Fruit fly (Drosophila melanogaster) whole organism, embryonic: ENCODE data around the gene CG18301.

Experiments used
- ATbp ChIP-seq: fragments of 200-800 bp; sonication (Bioruptor generic); optimal IDR thresholded peaks from 2 replicates; lab custom pipeline; 2017; ENCODE audit warnings: missing biosample characterization, mild to moderate bottlenecking, missing genetic modification characterization, missing genetic modification reagents
- Ada2b ChIP-seq: fragments of 200-800 bp; sonication (Bioruptor generic); IDR thresholded peaks from 2 replicates; pipeline ENCODE4 v1.3.6; 2022; ENCODE audit warnings: missing biosample characterization, missing genetic modification characterization
- CG11093 ChIP-seq: fragments of 200-800 bp; sonication (Bioruptor generic); IDR thresholded peaks from 3 replicates; pipeline ENCODE4 v1.3.6; 2022; ENCODE audit warnings: missing biosample characterization, missing genetic modification characterization
- CG11456 ChIP-seq: fragments of 200-800 bp; sonication (Bioruptor generic); IDR thresholded peaks from 3 replicates; pipeline ENCODE4 v1.3.6; 2022; ENCODE audit warnings: missing biosample characterization, missing genetic modification characterization
- CG14441 ChIP-seq: fragments of 200-800 bp; sonication (Bioruptor generic); IDR thresholded peaks from 2 replicates; pipeline ENCODE4 v1.3.6; 2022; ENCODE audit warnings: missing biosample characterization, missing genetic modification characterization
- CG14710 ChIP-seq: fragments of 200-800 bp; sonication (Bioruptor generic); optimal IDR thresholded peaks from 3 replicates; lab custom pipeline; 2019; ENCODE audit warnings: missing biosample characterization, mild to moderate bottlenecking, missing genetic modification characterization, moderate library complexity
- CG15269 ChIP-seq: fragments of 200-800 bp; sonication (Bioruptor generic); optimal IDR thresholded peaks from 2 replicates; lab custom pipeline; 2018; ENCODE audit warnings: missing biosample characterization, mild to moderate bottlenecking, missing genetic modification characterization, moderate library complexity
- CG15479 ChIP-seq: fragments of 200-800 bp; sonication (Bioruptor generic); optimal IDR thresholded peaks from 3 replicates; lab custom pipeline; 2019; ENCODE audit warnings: missing biosample characterization, mild to moderate bottlenecking, missing genetic modification characterization, moderate library complexity
- CG15601 ChIP-seq: fragments of 200-800 bp; sonication (Bioruptor generic); optimal IDR thresholded peaks from 3 replicates; lab custom pipeline; 2019; ENCODE audit warnings: missing biosample characterization, mild to moderate bottlenecking, missing genetic modification characterization, moderate library complexity
- CG1602 ChIP-seq: fragments of 200-800 bp; sonication (Bioruptor generic); optimal IDR thresholded peaks from 3 replicates; lab custom pipeline; 2016; ENCODE audit warnings: missing biosample characterization, missing genetic modification characterization
- CG16815 ChIP-seq: fragments of 200-800 bp; sonication (Bioruptor generic); optimal IDR thresholded peaks from 3 replicates; lab custom pipeline; 2017; ENCODE audit warnings: missing biosample characterization, mild to moderate bottlenecking, missing genetic modification characterization
- CG16863 ChIP-seq: fragments of 200-800 bp; sonication (Bioruptor generic); optimal IDR thresholded peaks from 3 replicates; lab custom pipeline; 2016; ENCODE audit warnings: missing biosample characterization, missing genetic modification characterization
- CG17186 ChIP-seq: fragments of 200-800 bp; sonication (Bioruptor generic); optimal IDR thresholded peaks from 3 replicates; lab custom pipeline; 2017; ENCODE audit warnings: missing biosample characterization, missing genetic modification reagents, missing genetic modification characterization
- CG18011 ChIP-seq: fragments of 200-800 bp; sonication (Bioruptor generic); optimal IDR thresholded peaks from 2 replicates; lab custom pipeline; 2017; ENCODE audit warnings: missing biosample characterization, missing genetic modification characterization, mild to moderate bottlenecking, moderate library complexity, missing genotype
- CG2116 ChIP-seq: fragments of 200-800 bp; sonication (Bioruptor generic); optimal IDR thresholded peaks from 3 replicates; lab custom pipeline; 2018; ENCODE audit warnings: missing biosample characterization, mild to moderate bottlenecking, missing genetic modification characterization
- CG2199 ChIP-seq: fragments of 200-800 bp; sonication (Bioruptor generic); IDR thresholded peaks from 3 replicates; pipeline ENCODE4 v1.3.6; 2022; ENCODE audit warnings: missing biosample characterization, missing genetic modification characterization
- CG2889 ChIP-seq: fragments of 200-800 bp; sonication (Bioruptor generic); IDR thresholded peaks from 3 replicates; pipeline ENCODE4 v1.3.6; 2022; ENCODE audit warnings: missing biosample characterization, missing genetic modification characterization
- CG30431 ChIP-seq: fragments of 200-800 bp; sonication (Bioruptor generic); optimal IDR thresholded peaks from 2 replicates; lab custom pipeline; 2017; ENCODE audit warnings: missing biosample characterization, missing genetic modification characterization
- CG31441 ChIP-seq: fragments of 200-800 bp; sonication (Bioruptor generic); IDR thresholded peaks from 2 replicates; pipeline ENCODE4 v1.3.6; 2022; ENCODE audit warnings: missing biosample characterization, missing genetic modification characterization
- CG32772 ChIP-seq: fragments of 200-800 bp; sonication (Bioruptor generic); IDR thresholded peaks from 2 replicates; pipeline ENCODE4 v1.3.6; 2022; ENCODE audit warnings: missing biosample characterization, missing genetic modification characterization
- CG3995 ChIP-seq: fragments of 200-800 bp; sonication (Bioruptor generic); optimal IDR thresholded peaks from 3 replicates; lab custom pipeline; 2016; ENCODE audit warnings: missing biosample characterization, missing genetic modification characterization
- CG4360 ChIP-seq: fragments of 200-800 bp; sonication (Bioruptor generic); IDR thresholded peaks from 2 replicates; pipeline ENCODE4 v1.3.6; 2022; ENCODE audit warnings: missing biosample characterization, missing genetic modification characterization
- CG6272 ChIP-seq: fragments of 200-800 bp; sonication (Bioruptor generic); IDR thresholded peaks from 2 replicates; pipeline ENCODE4 v1.3.6; 2022; ENCODE audit warnings: missing biosample characterization, missing genetic modification characterization
- CG8388 ChIP-seq: fragments of 200-800 bp; sonication (Bioruptor generic); optimal IDR thresholded peaks from 2 replicates; lab custom pipeline; 2019; ENCODE audit warnings: missing biosample characterization, mild to moderate bottlenecking, missing genetic modification characterization, moderate library complexity
- CG8944 ChIP-seq: fragments of 200-800 bp; sonication (Bioruptor generic); optimal IDR thresholded peaks from 3 replicates; lab custom pipeline; 2016; ENCODE audit warnings: missing biosample characterization, missing genetic modification characterization
- CG9932 ChIP-seq: fragments of 200-800 bp; sonication (Bioruptor generic); IDR thresholded peaks from 2 replicates; pipeline ENCODE4 v1.3.6; 2022; ENCODE audit warnings: missing biosample characterization, missing genetic modification characterization
- Chrac-16 ChIP-seq: fragments of 200-800 bp; sonication (Bioruptor generic); optimal IDR thresholded peaks from 3 replicates; lab custom pipeline; 2016; ENCODE audit warnings: missing biosample characterization, missing genetic modification characterization
- Dad ChIP-seq: fragments of 200-800 bp; sonication (Bioruptor generic); optimal IDR thresholded peaks from 3 replicates; lab custom pipeline; 2016; ENCODE audit warnings: missing biosample characterization, missing genetic modification characterization
- Dp ChIP-seq: fragments of 200-800 bp; sonication (Bioruptor generic); optimal IDR thresholded peaks from 2 replicates; lab custom pipeline; 2018; ENCODE audit warnings: missing biosample characterization, mild to moderate bottlenecking, missing genetic modification characterization, moderate library complexity
- Fer2 ChIP-seq: fragments of 200-800 bp; sonication (Bioruptor generic); optimal IDR thresholded peaks from 2 replicates; lab custom pipeline; 2018; ENCODE audit warnings: missing biosample characterization, mild to moderate bottlenecking, missing genetic modification characterization, moderate library complexity
- Gsc ChIP-seq: fragments of 200-800 bp; sonication (Bioruptor generic); IDR thresholded peaks from 2 replicates; pipeline ENCODE4 v1.3.6; 2022; ENCODE audit warnings: missing biosample characterization, missing genetic modification characterization
- HLH4C ChIP-seq: fragments of 200-800 bp; sonication (Bioruptor generic); IDR thresholded peaks from 3 replicates; pipeline ENCODE4 v1.3.6; 2022; ENCODE audit warnings: missing biosample characterization, missing genetic modification characterization; ENCODE audit not compliant: partially characterized antibody
- Meics ChIP-seq: fragments of 200-800 bp; sonication (Bioruptor generic); optimal IDR thresholded peaks from 2 replicates; lab custom pipeline; 2017; ENCODE audit warnings: missing biosample characterization, mild to moderate bottlenecking, missing genetic modification characterization
- Side ChIP-seq: fragments of 200-800 bp; sonication (Bioruptor generic); optimal IDR thresholded peaks from 2 replicates; lab custom pipeline; 2016; ENCODE audit warnings: missing biosample characterization, missing genetic modification characterization
- Spps ChIP-seq: fragments of 200-800 bp; sonication (Bioruptor generic); optimal IDR thresholded peaks from 2 replicates; lab custom pipeline; 2018; ENCODE audit warnings: missing biosample characterization, mild to moderate bottlenecking, missing genetic modification characterization
- Ssrp ChIP-seq: fragments of 200-800 bp; sonication (Bioruptor generic); optimal IDR thresholded peaks from 2 replicates; lab custom pipeline; 2018; ENCODE audit warnings: missing biosample characterization, mild to moderate bottlenecking, missing genetic modification characterization, moderate library complexity
- Vsx1 ChIP-seq: fragments of 200-800 bp; sonication (Bioruptor generic); optimal IDR thresholded peaks from 2 replicates; lab custom pipeline; 2017; ENCODE audit warnings: missing biosample characterization, mild to moderate bottlenecking, missing genetic modification characterization, missing genetic modification reagents
- crol ChIP-seq: fragments of 200-800 bp; sonication (Bioruptor generic); IDR thresholded peaks from 2 replicates; pipeline ENCODE4 v1.3.6; 2022; ENCODE audit warnings: missing biosample characterization, missing genetic modification characterization
- dmrt11E ChIP-seq: fragments of 200-800 bp; sonication (Bioruptor generic); optimal IDR thresholded peaks from 3 replicates; lab custom pipeline; 2018; ENCODE audit warnings: missing biosample characterization, mild to moderate bottlenecking, missing genetic modification characterization, moderate library complexity
- ftz-f1 ChIP-seq: fragments of 200-800 bp; sonication (Bioruptor generic); optimal IDR thresholded peaks from 2 replicates; lab custom pipeline; 2016; ENCODE audit warnings: missing biosample characterization, missing genetic modification characterization
- her ChIP-seq: fragments of 200-800 bp; sonication (Bioruptor generic); optimal IDR thresholded peaks from 2 replicates; lab custom pipeline; 2016; ENCODE audit warnings: missing biosample characterization, missing genetic modification characterization
- nmo ChIP-seq: fragments of 200-800 bp; sonication (Bioruptor generic); optimal IDR thresholded peaks from 2 replicates; lab custom pipeline; 2018; ENCODE audit warnings: missing biosample characterization, mild to moderate bottlenecking, missing genetic modification characterization, moderate library complexity
- nom ChIP-seq: fragments of 200-800 bp; sonication (Bioruptor generic); optimal IDR thresholded peaks from 2 replicates; lab custom pipeline; 2017; ENCODE audit warnings: missing biosample characterization, missing genetic modification characterization, mild to moderate bottlenecking, moderate library complexity, missing genetic modification reagents
- phol ChIP-seq: fragments of 200-800 bp; sonication (Bioruptor generic); optimal IDR thresholded peaks from 3 replicates; lab custom pipeline; 2018; ENCODE audit warnings: missing biosample characterization, mild to moderate bottlenecking, missing genetic modification characterization, moderate library complexity
- ro ChIP-seq: fragments of 200-800 bp; sonication (Bioruptor generic); IDR thresholded peaks from 2 replicates; pipeline ENCODE4 v1.3.6; 2022; ENCODE audit warnings: missing biosample characterization, missing genetic modification characterization
- schlank ChIP-seq: fragments of 200-800 bp; sonication (Bioruptor generic); optimal IDR thresholded peaks from 2 replicates; lab custom pipeline; 2018; ENCODE audit warnings: missing biosample characterization, mild to moderate bottlenecking, missing genetic modification characterization
- shn ChIP-seq: fragments of 200-800 bp; sonication (Bioruptor generic); optimal IDR thresholded peaks from 3 replicates; lab custom pipeline; 2016; ENCODE audit warnings: missing biosample characterization, missing genetic modification characterization
- stwl ChIP-seq: fragments of 200-800 bp; sonication (Bioruptor generic); optimal IDR thresholded peaks from 3 replicates; lab custom pipeline; 2018; ENCODE audit warnings: missing biosample characterization, mild to moderate bottlenecking, missing genetic modification characterization, moderate library complexity
- trem ChIP-seq: fragments of 200-800 bp; optimal IDR thresholded peaks from 3 replicates; lab custom pipeline; 2019; ENCODE audit warnings: missing biosample characterization, mild to moderate bottlenecking, missing genetic modification characterization, moderate library complexity
- wor ChIP-seq: fragments of 200-800 bp; sonication (Bioruptor generic); IDR thresholded peaks from 2 replicates; pipeline ENCODE4 v1.3.6; 2022; ENCODE audit warnings: missing biosample characterization, missing genetic modification characterization

CG18301 gene

dm6 chr2L:10516470-10517048 lies 15.1 kb upstream of the CG18301 start (continued):
- peak; percentile 36; the same call in 1 of the 2 replicates for TF ChIP-seq CG9932 (GFP tag; lab: Robert Waterston, UW)
- no peak for TF ChIP-seq CG2199 (GFP tag; lab: Robert Waterston, UW)
- peak; percentile 64 for TF ChIP-seq her (GFP tag; lab: Kevin White, UChicago)
- TF ChIP-seq CG11093 (GFP tag; lab: Robert Waterston, UW) = no peak
- TF ChIP-seq phol = peak; percentile 38
- no peak for TF ChIP-seq CG1602
- TF ChIP-seq CG11456 (GFP tag; lab: Robert Waterston, UW) = peak; percentile 63; the same call in 1 of the 3 replicates
- peak; percentile 27 for TF ChIP-seq Side (GFP tag; lab: Kevin White, UChicago)
- TF ChIP-seq ftz-f1 (GFP tag; lab: Kevin White, UChicago) = peak; percentile 69
- peak; percentile 28 for TF ChIP-seq CG30431
- no peak for TF ChIP-seq CG15601
- TF ChIP-seq Chrac-16 (GFP tag; lab: Kevin White, UChicago) = no peak
- peak; percentile 34 for TF ChIP-seq CG14441
- TF ChIP-seq Gsc (GFP tag; lab: Robert Waterston, UW) = no peak
- TF ChIP-seq Dp (GFP tag; lab: Kevin White, UChicago) = peak; percentile 19
- TF ChIP-seq CG15479 (GFP tag; lab: Kevin White, UChicago) = peak; percentile 6
- no peak for TF ChIP-seq Ssrp (tag; lab: Kevin White, UChicago)
- no peak for TF ChIP-seq Vsx1 (GFP tag; lab: Kevin White, UChicago)
- no peak for TF ChIP-seq ATbp
- peak; percentile 38 for TF ChIP-seq Meics (GFP tag; lab: Kevin White, UChicago)
- TF ChIP-seq nom = peak; percentile 66
- TF ChIP-seq CG6272 (GFP tag; lab: Robert Waterston, UW) = no peak
- TF ChIP-seq Spps (tag; lab: Kevin White, UChicago) = no peak
- peak; percentile 30 for TF ChIP-seq CG18011
- no peak for TF ChIP-seq Dad (GFP tag; lab: Kevin White, UChicago)
- peak; percentile 26 for TF ChIP-seq CG15269 (tag; lab: Kevin White, UChicago)
- no peak for TF ChIP-seq crol
- TF ChIP-seq trem (tag; lab: Kevin White, UChicago) = peak; percentile 8
- 0 out of 2 replicates have a peak, but pooled peaks have one; percentile 28 for TF ChIP-seq CG4360 (GFP tag; lab: Robert Waterston, UW)
- no peak for TF ChIP-seq dmrt11E (tag; lab: Kevin White, UChicago)
- TF ChIP-seq CG8944 (GFP tag; lab: Kevin White, UChicago) = peak; percentile 13
- peak; percentile 47 for TF ChIP-seq CG31441 (GFP tag; lab: Robert Waterston, UW)
- peak; percentile 38 for TF ChIP-seq CG14710
- peak; percentile 19 for TF ChIP-seq CG17186 (GFP tag; lab: Kevin White, UChicago)
- no peak for TF ChIP-seq shn (GFP tag; lab: Kevin White, UChicago)
- peak; percentile 24; the same call in 1 of the 3 replicates for TF ChIP-seq HLH4C (GFP tag; lab: Robert Waterston, UW)
- TF ChIP-seq CG3995 (GFP tag; lab: Kevin White, UChicago) = no peak
- peak; percentile 33; the same call in 1 of the 2 replicates for TF ChIP-seq wor (GFP tag; lab: Robert Waterston, UW)
- peak; percentile 14 for TF ChIP-seq CG16815
- no peak for TF ChIP-seq ro (GFP tag; lab: Robert Waterston, UW)
- TF ChIP-seq CG8388 (GFP tag; lab: Kevin White, UChicago) = no peak
- peak; percentile 36; the same call in 1 of the 2 replicates for TF ChIP-seq Ada2b (GFP tag; lab: Robert Waterston, UW)
- TF ChIP-seq schlank (tag; lab: Kevin White, UChicago) = no peak
- TF ChIP-seq Fer2 (tag; lab: Kevin White, UChicago) = no peak
- peak; percentile 30 for TF ChIP-seq nmo (GFP tag; lab: Kevin White, UChicago)
- TF ChIP-seq CG16863 (GFP tag; lab: Kevin White, UChicago) = no peak
- peak; percentile 59 for TF ChIP-seq CG2116
- TF ChIP-seq CG32772 = no peak
- no peak for TF ChIP-seq stwl (tag; lab: Kevin White, UChicago)
- no peak for TF ChIP-seq CG2889 (GFP tag; lab: Robert Waterston, UW)
